Fruit fly (Drosophila melanogaster) whole organism: ENCODE results near the gene CG31999.

Experiments
- CG8478 ChIP-seq: fragments of >200 bp; optimal IDR thresholded peaks from 2 replicates; lab custom pipeline; 2018; ENCODE audit warnings: inconsistent platforms
- EcR ChIP-seq, 2 experiments: fragments of >200 bp; optimal IDR thresholded peaks; 2 replicates each; lab custom pipeline; 2017; ENCODE audit warnings: missing biosample characterization in 2 of 2, missing genetic modification characterization in 2 of 2, missing genetic modification reagents in 2 of 2

- TF ChIP-seq CG8478 (no peak), EcR (GFP tag; optimal IDR thresholded peaks at IDR 0.05; lab: Kevin White, UChicago) (no peak)
These were observed 62.4 kb downstream of the CG31999 start for dm6 chr4:165159-165558.
